Worm (Caenorhabditis elegans): Measurements from ENCODE around the gene F56D5.9.

The F56D5.9 gene

ce11 chrIV:9386038-9386437, 36.3 kb downstream of the F56D5.9 start, which contains the start of gene daf-15 (continued):
- TF ChIP-seq dpl-1 (GFP tag; optimal IDR thresholded peaks at IDR 0.05) (peak; percentile 90 to 96 (median 96)), ceh-82 (tag; optimal IDR thresholded peaks at IDR 0.05) (peak in 2 of 3 experiments; percentile 20 to 78), nhr-76 (tag; optimal IDR thresholded peaks at IDR 0.05) (no peak), ceh-88 (GFP tag; IDR thresholded peaks at IDR 0.05) (no peak), lin-14 (GFP tag; optimal IDR thresholded peaks at IDR 0.05) (no peak), mep-1 (tag; optimal IDR thresholded peaks at IDR 0.05) (no peak), ama-1 (optimal IDR thresholded peaks at IDR 0.05) (no peak), pqm-1 (tag; optimal IDR thresholded peaks at IDR 0.05) (no peak), grh-1 (GFP tag; IDR thresholded peaks at IDR 0.05) (0 out of 2 replicates have a peak, but pooled peaks have one; percentile 6), lin-35 (GFP tag; optimal IDR thresholded peaks at IDR 0.05) (peak; percentile 95 to 98), mef-2 (tag; optimal IDR thresholded peaks at IDR 0.05) (no peak), nhr-237 (tag; optimal IDR thresholded peaks at IDR 0.05) (no peak), ztf-11 (tag; optimal IDR thresholded peaks at IDR 0.05) (no peak), C34B4.2 (tag; optimal IDR thresholded peaks at IDR 0.05) (no peak), ces-1 (GFP tag; optimal IDR thresholded peaks at IDR 0.05) (no peak), efl-3 (GFP tag; optimal IDR thresholded peaks at IDR 0.05) (no peak), Y116A8C.19 (tag; optimal IDR thresholded peaks at IDR 0.05; ENCODE audit: borderline replicate concordance) (no peak), nhr-84 (tag; optimal IDR thresholded peaks at IDR 0.05) (no peak), fkh-4 (tag; optimal IDR thresholded peaks at IDR 0.05; ENCODE audit: borderline replicate concordance) (no peak), xbp-1 (tag; optimal IDR thresholded peaks at IDR 0.05) (peak; percentile 68), dsc-1 (tag; optimal IDR thresholded peaks at IDR 0.05) (peak; percentile 35), blmp-1 (tag; optimal IDR thresholded peaks at IDR 0.05) (peak; percentile 42), elt-2 (tag; optimal IDR thresholded peaks at IDR 0.05) (no peak), egl-13 (tag; optimal IDR thresholded peaks at IDR 0.05) (peak; percentile 25), aly-2 (tag; optimal IDR thresholded peaks at IDR 0.05) (peak; percentile 5), aha-1 (tag; optimal IDR thresholded peaks at IDR 0.05) (no peak), mdl-1 (tag; optimal IDR thresholded peaks at IDR 0.05) (peak in 1 of 2 experiments; percentile 50), hpl-2 (GFP tag; optimal IDR thresholded peaks at IDR 0.05) (no peak), nhr-77 (tag; optimal IDR thresholded peaks at IDR 0.05) (peak; percentile 13), sptf-1 (tag; optimal IDR thresholded peaks at IDR 0.05) (no peak), fos-1 (tag; optimal IDR thresholded peaks at IDR 0.05) (no peak), unc-130 (tag; optimal IDR thresholded peaks at IDR 0.05) (peak; percentile 64), pag-3 (tag; optimal IDR thresholded peaks at IDR 0.05; ENCODE audit: borderline replicate concordance, insufficient read depth) (no peak), skn-1 (tag; optimal IDR thresholded peaks at IDR 0.05) (peak; percentile 65), nhr-12 (tag; optimal IDR thresholded peaks at IDR 0.05) (no peak), fkh-8 (tag; optimal IDR thresholded peaks at IDR 0.05) (peak; percentile 44), elt-3 (tag; optimal IDR thresholded peaks at IDR 0.05) (peak in 2 of 6 experiments; percentile 9 to 30), F16B12.6 (tag; optimal IDR thresholded peaks at IDR 0.05) (no peak), sox-4 (tag; optimal IDR thresholded peaks at IDR 0.05) (no peak), nhr-47 (tag; optimal IDR thresholded peaks at IDR 0.05) (peak; percentile 67), unc-62 (GFP tag; optimal IDR thresholded peaks at IDR 0.05) (no peak), tlp-1 (tag; optimal IDR thresholded peaks at IDR 0.05) (no peak), ets-5 (GFP tag; IDR thresholded peaks at IDR 0.05) (no peak), pax-3 (tag; optimal IDR thresholded peaks at IDR 0.05) (no peak), rnt-1 (tag; optimal IDR thresholded peaks at IDR 0.05) (peak; percentile 64), jun-1 (tag; optimal IDR thresholded peaks at IDR 0.05) (no peak), nhr-71 (tag; optimal IDR thresholded peaks at IDR 0.05) (peak; percentile 72), nhr-85 (tag) (peak; percentile 80), C16A3.4 (tag; optimal IDR thresholded peaks at IDR 0.05) (peak; percentile 68), unc-98 (GFP tag; IDR thresholded peaks at IDR 0.05) (no peak), fkh-10 (GFP tag; optimal IDR thresholded peaks at IDR 0.05) (no peak), swsn-7 (tag; optimal IDR thresholded peaks at IDR 0.05) (peak; percentile 45), nhr-19 (GFP tag; conservative IDR thresholded peaks at IDR 0.05) (peak; percentile 35), nhr-11 (tag; optimal IDR thresholded peaks at IDR 0.05) (no peak)

All from whole organism, L1 larva.